Worm (Caenorhabditis elegans): ENCODE measurements around the gene ric-4.

- TF ChIP-seq skn-1 (tag; optimal IDR thresholded peaks at IDR 0.05) (no peak), sox-4 (tag; optimal IDR thresholded peaks at IDR 0.05) (no peak), unc-98 (GFP tag; IDR thresholded peaks at IDR 0.05) (no peak), egl-13 (tag; optimal IDR thresholded peaks at IDR 0.05) (no peak), rnt-1 (tag; optimal IDR thresholded peaks at IDR 0.05) (no peak), egl-27 (tag; optimal IDR thresholded peaks at IDR 0.05) (no peak), nhr-237 (tag; optimal IDR thresholded peaks at IDR 0.05) (no peak), dpl-1 (GFP tag; optimal IDR thresholded peaks at IDR 0.05) (no peak), mep-1 (tag; optimal IDR thresholded peaks at IDR 0.05) (no peak), lin-15B (tag; optimal IDR thresholded peaks at IDR 0.05) (no peak), fos-1 (tag; optimal IDR thresholded peaks at IDR 0.05) (no peak), tbx-2 (tag; optimal IDR thresholded peaks at IDR 0.05) (no peak), hpl-2 (GFP tag; optimal IDR thresholded peaks at IDR 0.05) (no peak), nhr-28 (tag; optimal IDR thresholded peaks at IDR 0.05) (no peak)
These were observed 20.6 kb downstream of the ric-4 start for ce11 chrV:10249515-10249914.

Measured in whole organism, L1 larva.